Worm (Caenorhabditis elegans): ENCODE results near the gene cec-6.
A peak's percentile ranks its signal among the peaks of the same experiment; 100 is the strongest.

ce11 chrIV:5582267-5582666, 37.6 kb downstream of the cec-6 start:
- TF ChIP-seq dao-5 (tag; optimal IDR thresholded peaks at IDR 0.05) (no peak), him-1 (tag; optimal IDR thresholded peaks at IDR 0.05) (no peak), W03F9.2 (tag; optimal IDR thresholded peaks at IDR 0.05) (peak; percentile 4)

Measured in whole organism, L4/young adult.